Worm (Caenorhabditis elegans): Measurements from ENCODE around the gene T25B9.3.

T25B9.3 gene

ce11 chrIV:10780583-10780982 is 36.0 kb downstream of the T25B9.3 start, which contains the start of gene swt-3:
Gene swt-3, minus strand, starts transcription at chrIV:10780683.
- no peak for TF ChIP-seq sdc-2 (tag; optimal IDR thresholded peaks at IDR 0.05)
- TF ChIP-seq fkh-10 (GFP tag; optimal IDR thresholded peaks at IDR 0.05) = no peak
- TF ChIP-seq mec-3 (tag; optimal IDR thresholded peaks at IDR 0.05; ENCODE audit: borderline replicate concordance) = no peak
- TF ChIP-seq ama-1 (optimal IDR thresholded peaks at IDR 0.05) = no peak

- TF ChIP-seq rnt-1 (tag; optimal IDR thresholded peaks at IDR 0.05) (no peak), tbx-2 (tag; optimal IDR thresholded peaks at IDR 0.05) (no peak), C38D4.7 (GFP tag; optimal IDR thresholded peaks at IDR 0.05) (no peak), elt-2 (tag; optimal IDR thresholded peaks at IDR 0.05) (no peak), hlh-8 (tag; optimal IDR thresholded peaks at IDR 0.05) (no peak), elt-4 (tag; optimal IDR thresholded peaks at IDR 0.05) (no peak), ceh-9 (tag; optimal IDR thresholded peaks at IDR 0.05) (no peak), odd-2 (tag; optimal IDR thresholded peaks at IDR 0.05) (no peak), F13H6.1 (tag; optimal IDR thresholded peaks at IDR 0.05) (no peak)
Observed at ce11 chrIV:10781346-10781745, 36.8 kb downstream of the T25B9.3 start.

- TF ChIP-seq hlh-6 (tag; optimal IDR thresholded peaks at IDR 0.05) = no peak
- no peak for TF ChIP-seq unc-3 (GFP tag; conservative IDR thresholded peaks at IDR 0.05)
- no peak for TF ChIP-seq unc-3 (tag; optimal IDR thresholded peaks at IDR 0.05)
- no peak for TF ChIP-seq unc-55 (GFP tag; optimal IDR thresholded peaks at IDR 0.05)
- TF ChIP-seq unc-86 (tag; optimal IDR thresholded peaks at IDR 0.05) = no peak
- no peak for TF ChIP-seq ceh-14 (tag; optimal IDR thresholded peaks at IDR 0.05)
- TF ChIP-seq C08G9.2 (tag; optimal IDR thresholded peaks at IDR 0.05) = no peak
- TF ChIP-seq ceh-48 (tag; optimal IDR thresholded peaks at IDR 0.05) = no peak
- TF ChIP-seq K02D7.2 (tag; optimal IDR thresholded peaks at IDR 0.05) = no peak
- TF ChIP-seq pros-1 (tag; optimal IDR thresholded peaks at IDR 0.05) = no peak
Observed at ce11 chrIV:10782014-10782413, 37.4 kb downstream of the T25B9.3 start.

- TF ChIP-seq syd-9 (tag; optimal IDR thresholded peaks at IDR 0.05) (no peak), elt-2 (tag; optimal IDR thresholded peaks at IDR 0.05) (peak; percentile 84)
Observed at ce11 chrIV:10784085-10784484, 39.5 kb downstream of the T25B9.3 start.

- TF ChIP-seq ceh-24 (tag; optimal IDR thresholded peaks at IDR 0.05) = no peak
- no peak for TF ChIP-seq nhr-11 (tag; optimal IDR thresholded peaks at IDR 0.05)
- TF ChIP-seq ttx-3 (tag; optimal IDR thresholded peaks at IDR 0.05) = no peak
Observed at ce11 chrIV:10786731-10787130, 42.2 kb downstream of the T25B9.3 start, which contains the start of gene srd-7. Gene srd-7, minus strand, starts transcription at chrIV:10786831.

- TF ChIP-seq ztf-16 (tag; optimal IDR thresholded peaks at IDR 0.05) = no peak
- TF ChIP-seq ets-4 (tag; optimal IDR thresholded peaks at IDR 0.05) = no peak
- TF ChIP-seq nfya-1 (tag; optimal IDR thresholded peaks at IDR 0.05) = no peak
- no peak for TF ChIP-seq eyg-1 (tag; optimal IDR thresholded peaks at IDR 0.05)
- TF ChIP-seq K02D7.2 (tag; optimal IDR thresholded peaks at IDR 0.05) = no peak
- no peak for TF ChIP-seq lin-11 (tag; optimal IDR thresholded peaks at IDR 0.05)
- no peak for TF ChIP-seq gmeb-2 (tag; optimal IDR thresholded peaks at IDR 0.05)
- no peak for TF ChIP-seq ceh-14 (tag; optimal IDR thresholded peaks at IDR 0.05)
- TF ChIP-seq pat-9 (tag; optimal IDR thresholded peaks at IDR 0.05) = no peak
- TF ChIP-seq syd-9 (tag; optimal IDR thresholded peaks at IDR 0.05) = no peak
- no peak for TF ChIP-seq fkh-10 (GFP tag; optimal IDR thresholded peaks at IDR 0.05)
- TF ChIP-seq rnt-1 (tag; optimal IDR thresholded peaks at IDR 0.05) = no peak
- TF ChIP-seq unc-55 (GFP tag; optimal IDR thresholded peaks at IDR 0.05) = no peak
- no peak for TF ChIP-seq unc-42 (tag; optimal IDR thresholded peaks at IDR 0.05)
- TF ChIP-seq dmd-4 (tag; optimal IDR thresholded peaks at IDR 0.05; ENCODE audit: borderline replicate concordance) = no peak
- no peak for TF ChIP-seq unc-3 (GFP tag; conservative IDR thresholded peaks at IDR 0.05)
- no peak for TF ChIP-seq unc-3 (tag; optimal IDR thresholded peaks at IDR 0.05)
- no peak for TF ChIP-seq tbx-7 (tag; optimal IDR thresholded peaks at IDR 0.05)
Observed at ce11 chrIV:10790353-10790752, 45.8 kb downstream of the T25B9.3 start, which contains the start of gene pept-2. Gene pept-2, plus strand, starts transcription at chrIV:10790653.

Data from whole organism, late embryonic.